Fruit fly (Drosophila melanogaster) whole organism, prepupa: ENCODE results near the gene CG7916.

Source experiments
- CG10631 ChIP-seq: fragments of 200-800 bp; sonication (Bioruptor generic); optimal IDR thresholded peaks from 2 replicates; lab custom pipeline; 2016; ENCODE audit warnings: missing biosample characterization, missing genetic modification characterization
- CG10669 ChIP-seq: fragments of 200-800 bp; sonication (Bioruptor generic); optimal IDR thresholded peaks from 3 replicates; lab custom pipeline; 2018; ENCODE audit warnings: missing biosample characterization, mild to moderate bottlenecking, missing genetic modification characterization, moderate library complexity
- CG11762 ChIP-seq: fragments of 200-800 bp; sonication (Bioruptor generic); optimal IDR thresholded peaks from 3 replicates; lab custom pipeline; 2016; ENCODE audit warnings: missing biosample characterization, missing genetic modification characterization; ENCODE audit not compliant: insufficient read depth
- CG15336 ChIP-seq: fragments of 200-800 bp; sonication (Bioruptor generic); IDR thresholded peaks from 2 replicates; pipeline ENCODE4 v1.3.6; 2022; ENCODE audit warnings: missing biosample characterization, missing genetic modification characterization
- CG1621 ChIP-seq: fragments of 200-800 bp; sonication (Bioruptor generic); optimal IDR thresholded peaks from 3 replicates; lab custom pipeline; 2018; ENCODE audit warnings: missing biosample characterization, mild to moderate bottlenecking, missing genetic modification characterization
- CG3032 ChIP-seq: fragments of 200-800 bp; optimal IDR thresholded peaks from 2 replicates; lab custom pipeline; 2019; ENCODE audit warnings: missing biosample characterization, mild to moderate bottlenecking, missing genetic modification characterization, moderate library complexity
- CG31627 ChIP-seq: fragments of 200-800 bp; sonication (Bioruptor generic); optimal IDR thresholded peaks from 3 replicates; lab custom pipeline; 2016; ENCODE audit warnings: missing biosample characterization, missing genetic modification characterization
- CG32006 ChIP-seq: fragments of 200-800 bp; sonication (Bioruptor generic); optimal IDR thresholded peaks from 3 replicates; lab custom pipeline; 2017; ENCODE audit warnings: missing biosample characterization, mild to moderate bottlenecking, missing genetic modification characterization
- CG34406 ChIP-seq: fragments of 200-800 bp; sonication (Bioruptor generic); optimal IDR thresholded peaks from 3 replicates; lab custom pipeline; 2016; ENCODE audit warnings: missing biosample characterization, missing genetic modification characterization
- CG4318 ChIP-seq: fragments of 200-800 bp; sonication (Bioruptor generic); optimal IDR thresholded peaks from 3 replicates; lab custom pipeline; 2017; ENCODE audit warnings: missing biosample characterization, mild to moderate bottlenecking, missing genetic modification characterization
- CG6163 ChIP-seq: fragments of 200-800 bp; sonication (Bioruptor generic); IDR thresholded peaks from 3 replicates; pipeline ENCODE4 v1.3.6; 2022; ENCODE audit warnings: missing biosample characterization, missing genetic modification characterization
- CG6854 ChIP-seq: fragments of 200-800 bp; sonication (Bioruptor generic); optimal IDR thresholded peaks from 2 replicates; lab custom pipeline; 2017; ENCODE audit warnings: missing biosample characterization, mild to moderate bottlenecking, missing genetic modification characterization
- CG7368 ChIP-seq: fragments of 200-800 bp; sonication (Bioruptor generic); optimal IDR thresholded peaks from 3 replicates; lab custom pipeline; 2016; ENCODE audit warnings: missing biosample characterization, missing genetic modification characterization
- CG8119 ChIP-seq: fragments of 200-800 bp; sonication (Bioruptor generic); IDR thresholded peaks from 3 replicates; pipeline ENCODE4 v1.3.6; 2022; ENCODE audit warnings: missing biosample characterization, missing genetic modification characterization
- CG8319 ChIP-seq: fragments of 200-800 bp; sonication (Bioruptor generic); optimal IDR thresholded peaks from 3 replicates; lab custom pipeline; 2016; ENCODE audit warnings: missing biosample characterization, missing genetic modification characterization
- CG8632 ChIP-seq: fragments of 200-800 bp; sonication (Bioruptor generic); optimal IDR thresholded peaks from 3 replicates; lab custom pipeline; 2016; ENCODE audit warnings: missing biosample characterization, missing genetic modification characterization
- Ets96B ChIP-seq: fragments of 200-800 bp; optimal IDR thresholded peaks from 2 replicates; lab custom pipeline; 2019; ENCODE audit warnings: missing biosample characterization, mild to moderate bottlenecking, missing genetic modification characterization, moderate library complexity
- Gug ChIP-seq: fragments of 200-800 bp; sonication (Bioruptor generic); IDR thresholded peaks from 2 replicates; pipeline ENCODE4 v1.3.6; 2022; ENCODE audit warnings: missing biosample characterization, missing genetic modification characterization
- Hr39 ChIP-seq: fragments of 200-800 bp; sonication (Bioruptor generic); optimal IDR thresholded peaks from 2 replicates; lab custom pipeline; 2016; ENCODE audit warnings: missing biosample characterization, missing genetic modification characterization
- Lpt ChIP-seq: fragments of 200-800 bp; sonication (Bioruptor generic); optimal IDR thresholded peaks from 3 replicates; lab custom pipeline; 2016; ENCODE audit warnings: missing biosample characterization, missing genetic modification characterization
- Met ChIP-seq: fragments of 200-800 bp; sonication (Bioruptor generic); optimal IDR thresholded peaks from 3 replicates; lab custom pipeline; 2016; ENCODE audit warnings: missing biosample characterization, missing genetic modification characterization
- OdsH ChIP-seq: fragments of 200-800 bp; sonication (Bioruptor generic); optimal IDR thresholded peaks from 3 replicates; lab custom pipeline; 2016; ENCODE audit warnings: missing biosample characterization, missing genetic modification characterization
- Smox ChIP-seq: fragments of 200-800 bp; sonication (Bioruptor generic); optimal IDR thresholded peaks from 3 replicates; lab custom pipeline; 2016; ENCODE audit warnings: missing biosample characterization, missing genetic modification characterization
- Sox102F ChIP-seq: fragments of 200-800 bp; sonication (Bioruptor generic); optimal IDR thresholded peaks from 2 replicates; lab custom pipeline; 2016; ENCODE audit warnings: missing biosample characterization, mild to moderate bottlenecking, missing genetic modification characterization
- Sox14 ChIP-seq: fragments of 200-800 bp; sonication (Bioruptor generic); optimal IDR thresholded peaks from 3 replicates; lab custom pipeline; 2016; ENCODE audit warnings: missing biosample characterization, missing genetic modification characterization
- Sox15 ChIP-seq: fragments of 200-800 bp; sonication (Bioruptor generic); optimal IDR thresholded peaks from 3 replicates; lab custom pipeline; 2016; ENCODE audit warnings: missing biosample characterization, missing genetic modification characterization
- achi ChIP-seq: fragments of 200-800 bp; sonication (Bioruptor generic); optimal IDR thresholded peaks from 3 replicates; lab custom pipeline; 2016; ENCODE audit warnings: missing biosample characterization, missing genetic modification characterization
- cyc ChIP-seq: fragments of 200-800 bp; sonication (Bioruptor generic); optimal IDR thresholded peaks from 3 replicates; lab custom pipeline; 2016; ENCODE audit warnings: missing biosample characterization, missing genetic modification characterization
- dac ChIP-seq: fragments of 200-800 bp; sonication (Bioruptor generic); optimal IDR thresholded peaks from 2 replicates; lab custom pipeline; 2017; ENCODE audit warnings: missing biosample characterization, mild to moderate bottlenecking, missing genetic modification characterization
- dsx ChIP-seq: fragments of 200-800 bp; optimal IDR thresholded peaks from 3 replicates; lab custom pipeline; 2019; ENCODE audit warnings: missing biosample characterization, mild to moderate bottlenecking, missing genetic modification characterization, moderate library complexity; ENCODE audit not compliant: poor library complexity, severe bottlenecking
- eg ChIP-seq: fragments of 200-800 bp; sonication (Bioruptor generic); IDR thresholded peaks from 3 replicates; pipeline ENCODE4 v1.3.6; 2022; ENCODE audit warnings: missing biosample characterization, missing genetic modification characterization
- esn ChIP-seq: fragments of 200-800 bp; sonication (Bioruptor generic); optimal IDR thresholded peaks from 2 replicates; lab custom pipeline; 2016; ENCODE audit warnings: missing biosample characterization, mild to moderate bottlenecking, missing genetic modification characterization, moderate library complexity
- fd85E ChIP-seq: fragments of 200-800 bp; sonication (Bioruptor generic); optimal IDR thresholded peaks from 3 replicates; lab custom pipeline; 2016; ENCODE audit warnings: missing biosample characterization, missing genetic modification characterization
- fkh ChIP-seq: fragments of 200-800 bp; sonication (Bioruptor generic); optimal IDR thresholded peaks from 3 replicates; lab custom pipeline; 2017; ENCODE audit warnings: missing biosample characterization, mild to moderate bottlenecking, missing genetic modification characterization, moderate library complexity
- lz ChIP-seq: fragments of 200-800 bp; sonication (Bioruptor generic); optimal IDR thresholded peaks from 3 replicates; lab custom pipeline; 2016; ENCODE audit warnings: missing biosample characterization, missing genetic modification characterization
- pdm3 ChIP-seq: fragments of 200-800 bp; sonication (Bioruptor generic); optimal IDR thresholded peaks from 3 replicates; lab custom pipeline; 2016; ENCODE audit warnings: missing biosample characterization, missing genetic modification characterization
- salr ChIP-seq, 2 experiments: fragments of 200-800 bp; sonication (Bioruptor generic); optimal IDR thresholded peaks; 3 replicates each; lab custom pipeline; 2016 to 2018; ENCODE audit warnings: missing biosample characterization in 2 of 2, missing genetic modification characterization in 2 of 2, mild to moderate bottlenecking in 1 of 2
- ss ChIP-seq, 2 experiments: fragments of 200-800 bp; sonication (Bioruptor generic); optimal IDR thresholded peaks; 2 replicates in 1 of 2; 3 replicates in 1 of 2; lab custom pipeline; 2017 to 2018; ENCODE audit warnings: mild to moderate bottlenecking in 2 of 2, missing biosample characterization in 2 of 2, missing genetic modification characterization in 2 of 2, moderate library complexity in 1 of 2
- svp ChIP-seq: fragments of 200-800 bp; sonication (Bioruptor generic); peaks from one replicate; lab custom pipeline; 2016; ENCODE audit warnings: missing biosample characterization, missing genetic modification characterization
- topi ChIP-seq: fragments of 200-800 bp; sonication (Bioruptor generic); optimal IDR thresholded peaks from 3 replicates; lab custom pipeline; 2016; ENCODE audit warnings: missing biosample characterization, missing genetic modification characterization
- vri ChIP-seq: fragments of 200-800 bp; sonication (Bioruptor generic); optimal IDR thresholded peaks from 3 replicates; lab custom pipeline; 2016; ENCODE audit warnings: missing biosample characterization, mild to moderate bottlenecking, missing genetic modification characterization

The CG7916 gene

DNA sequence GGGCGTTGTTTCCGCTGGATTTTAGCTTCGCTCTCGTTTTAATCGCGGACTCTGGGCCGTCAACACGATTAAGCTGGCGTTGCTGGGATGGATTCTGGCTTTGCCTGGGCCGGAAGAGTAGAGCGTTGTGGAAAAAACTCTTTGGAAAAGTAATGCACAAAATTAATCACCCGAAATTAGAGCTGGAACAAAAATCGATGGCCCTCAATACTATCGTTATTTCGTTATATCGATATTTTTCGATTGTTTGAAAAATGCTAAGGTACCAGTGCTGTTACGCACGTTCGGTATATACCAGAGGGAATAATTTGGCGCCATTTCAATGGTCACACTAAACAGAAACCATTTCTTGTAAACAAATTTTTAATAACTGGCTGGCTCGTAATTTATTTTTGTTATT, 17.0 kb upstream of the CG7916 start, which contains the start of the genes Arpc1 and Orc5:
TSS of gene Arpc1 (minus strand) at position 202 of the 400 bp plus-strand sequence.
TSS of gene Orc5 (plus strand) at position 298 of the 400 bp plus-strand sequence.
- no peak for TF ChIP-seq svp (GFP tag; lab: Kevin White, UChicago)
- TF ChIP-seq Met (GFP tag; lab: Kevin White, UChicago) = no peak
- no peak for TF ChIP-seq CG1621 (tag; lab: Kevin White, UChicago)
- no peak for TF ChIP-seq CG32006 (GFP tag; lab: Kevin White, UChicago)
- TF ChIP-seq OdsH (GFP tag; lab: Kevin White, UChicago) = no peak
- no peak for TF ChIP-seq dsx (GFP tag; lab: Kevin White, UChicago)
- TF ChIP-seq topi (GFP tag; lab: Kevin White, UChicago) = no peak

DNA sequence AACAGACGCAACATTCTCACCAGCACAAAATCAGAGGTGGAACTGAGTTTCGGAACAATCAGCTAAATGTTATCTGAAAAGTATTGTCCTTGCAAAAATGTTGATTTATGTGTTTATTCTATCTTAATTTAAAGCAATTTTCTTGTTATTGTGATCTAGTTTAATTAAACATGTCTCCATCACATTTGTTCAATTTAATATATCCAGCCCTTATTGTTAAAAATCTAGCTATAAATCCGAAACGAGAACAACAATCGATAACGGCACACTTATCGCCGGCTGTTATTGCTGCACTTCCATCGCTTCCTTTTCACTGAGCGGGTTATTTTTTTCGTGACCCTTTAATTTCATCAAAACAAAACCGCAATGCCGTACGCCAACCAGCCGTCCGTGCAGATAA, 13.5 kb upstream of the CG7916 start, which contains the start of the genes GatC, PolG2 and Polr2C:
TSS of gene GatC (minus strand) at position 48 of the 400 bp plus-strand sequence.
TSS of gene PolG2 (minus strand) at position 48 of the 400 bp plus-strand sequence.
TSS of gene Polr2C (plus strand) at position 280 of the 400 bp plus-strand sequence.
- no peak for TF ChIP-seq CG8319 (GFP tag; lab: Kevin White, UChicago)
- TF ChIP-seq CG10669 (GFP tag; lab: Kevin White, UChicago) = no peak
- no peak for TF ChIP-seq CG32006 (GFP tag; lab: Kevin White, UChicago)
- no peak for TF ChIP-seq CG8632 (GFP tag; lab: Kevin White, UChicago)
- TF ChIP-seq eg (GFP tag; lab: Robert Waterston, UW) = 0 out of 3 replicates have a peak, but pooled peaks have one; percentile 15
- TF ChIP-seq achi = no peak
- TF ChIP-seq CG8119 (GFP tag; lab: Robert Waterston, UW) = 0 out of 3 replicates have a peak, but pooled peaks have one; percentile 12
- no peak for TF ChIP-seq CG34406 (GFP tag; lab: Kevin White, UChicago)
- TF ChIP-seq Sox102F = no peak
- TF ChIP-seq CG31627 (GFP tag; lab: Kevin White, UChicago) = peak; percentile 26
- no peak for TF ChIP-seq cyc
- TF ChIP-seq esn (GFP tag; lab: Kevin White, UChicago) = peak; percentile 14
- TF ChIP-seq CG3032 (tag; lab: Kevin White, UChicago) = peak; percentile 8
- TF ChIP-seq CG1621 (tag; lab: Kevin White, UChicago) = no peak
- TF ChIP-seq Met (GFP tag; lab: Kevin White, UChicago) = no peak
- TF ChIP-seq, all 60 proteins: peak for 5

DNA sequence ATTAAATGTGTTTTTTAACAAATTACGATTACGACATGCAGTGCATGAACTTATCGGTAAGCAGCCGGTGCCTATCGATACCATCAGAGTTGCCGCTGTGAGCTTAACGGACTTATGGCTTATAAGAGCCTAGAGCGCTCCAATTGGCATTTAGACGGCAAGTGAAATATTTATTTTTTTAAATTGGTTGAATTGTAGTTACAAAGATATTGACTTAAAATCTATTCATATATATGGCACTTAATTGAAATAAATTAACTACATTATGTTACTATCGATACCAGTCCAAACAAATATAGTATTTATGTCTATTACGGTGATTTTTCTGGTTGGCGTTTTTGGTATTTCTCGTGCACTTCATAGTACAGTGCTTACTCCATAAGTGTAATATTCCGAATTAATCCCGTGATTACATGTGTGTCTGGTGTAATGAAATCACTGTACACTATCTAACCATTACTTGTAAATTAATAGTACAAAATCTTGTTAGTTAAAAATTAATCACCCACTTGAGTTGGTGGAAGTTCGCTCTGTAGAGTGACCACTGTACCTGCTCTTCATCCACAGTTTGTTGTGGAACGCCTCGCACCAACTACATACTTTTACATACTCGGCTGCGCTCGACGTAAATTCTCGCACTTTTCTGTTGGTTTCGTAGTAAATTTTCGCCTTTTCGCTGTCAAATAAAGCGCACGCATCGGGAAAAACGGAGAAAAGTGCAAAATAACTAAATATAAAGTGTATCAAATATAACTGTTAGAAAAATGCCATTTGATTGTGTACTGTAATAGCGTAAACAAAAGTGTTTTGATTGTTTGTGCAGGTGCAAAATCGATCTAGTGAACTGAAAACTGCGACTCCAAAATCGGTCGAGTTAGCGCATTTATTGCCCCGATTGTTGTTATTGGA, 11.3 kb upstream of the CG7916 start, which contains the start of the genes mRpS23 and CenG1A:
TSS of gene mRpS23 (minus strand) at position 71 of the 909 bp plus-strand sequence.
TSS of gene CenG1A (plus strand) at position 563 of the 909 bp plus-strand sequence.
- TF ChIP-seq lz (GFP tag; lab: Kevin White, UChicago) (peak; percentile 100), Lpt (peak; percentile 100), salr (GFP tag; optimal IDR thresholded peaks at IDR 0.05; lab: Kevin White, UChicago) (peak; percentile 100), CG7368 (GFP tag; lab: Kevin White, UChicago) (peak; percentile 100), Hr39 (peak; percentile 100), Sox14 (peak; percentile 100), CG3032 (tag; lab: Kevin White, UChicago) (peak; percentile 100), dsx (GFP tag; lab: Kevin White, UChicago) (peak; percentile 99), dac (GFP tag; lab: Kevin White, UChicago) (peak; percentile 99), fkh (GFP tag; lab: Kevin White, UChicago) (peak; percentile 97), CG8319 (GFP tag; lab: Kevin White, UChicago) (peak; percentile 100), Gug (GFP tag; lab: Robert Waterston, UW) (peak; percentile 100), CG10631 (GFP tag; lab: Kevin White, UChicago) (peak; percentile 100), OdsH (GFP tag; lab: Kevin White, UChicago) (peak; percentile 100), pdm3 (GFP tag; lab: Kevin White, UChicago) (peak; percentile 100), fd85E (GFP tag; lab: Kevin White, UChicago) (peak; percentile 99), CG31627 (GFP tag; lab: Kevin White, UChicago) (peak; percentile 100), Sox15 (GFP tag; lab: Kevin White, UChicago) (peak; percentile 100), CG11762 (peak; percentile 100), Smox (peak; percentile 100), CG8119 (GFP tag; lab: Robert Waterston, UW) (peak; percentile 100), CG4318 (GFP tag; lab: Kevin White, UChicago) (peak; percentile 100), CG6854 (peak; percentile 100), CG6163 (GFP tag; lab: Robert Waterston, UW) (peak; percentile 100), vri (GFP tag; lab: Kevin White, UChicago) (peak; percentile 100), CG34406 (GFP tag; lab: Kevin White, UChicago) (peak; percentile 100), topi (GFP tag; lab: Kevin White, UChicago) (peak; percentile 100), CG32006 (GFP tag; lab: Kevin White, UChicago) (peak; percentile 100), CG15336 (GFP tag; lab: Robert Waterston, UW) (peak; percentile 100), ss (GFP tag; optimal IDR thresholded peaks at IDR 0.05; lab: Kevin White, UChicago) (peak; percentile 100), Met (GFP tag; lab: Kevin White, UChicago) (peak; percentile 100), Ets96B (tag; lab: Kevin White, UChicago) (peak; percentile 100), esn (GFP tag; lab: Kevin White, UChicago) (peak; percentile 100)
